Worm (Caenorhabditis elegans) whole organism, L4 larva: ENCODE results near the gene rpl-42.

ENCODE experiments used
- D1046.2 ChIP-seq: fragments of 200-800 bp; sonication (Bioruptor generic); IDR thresholded peaks from 2 replicates; pipeline ENCODE4 v1.3.6; 2022; ENCODE audit warnings: missing genetic modification characterization, missing compliant biosample characterization
- F10B5.3 ChIP-seq: sonication (generic microtip); optimal IDR thresholded peaks from 2 replicates; lab custom pipeline; 2016; ENCODE audit warnings: mild to moderate bottlenecking, missing genetic modification characterization, missing compliant biosample characterization
- F26F4.8 ChIP-seq: fragments of 200-800 bp; sonication (Bioruptor generic); conservative IDR thresholded peaks from 2 replicates; pipeline ENCODE4 v1.3.6; 2022; ENCODE audit warnings: missing genetic modification characterization, missing compliant biosample characterization
- F37D6.2 ChIP-seq: sonication (generic microtip); optimal IDR thresholded peaks from 2 replicates; lab custom pipeline; 2016; ENCODE audit warnings: mild to moderate bottlenecking, missing genetic modification characterization, missing compliant biosample characterization
- F49E8.2 ChIP-seq: sonication (generic microtip); optimal IDR thresholded peaks from 2 replicates; lab custom pipeline; 2016; ENCODE audit warnings: missing compliant biosample characterization, mild to moderate bottlenecking, missing genetic modification characterization, borderline replicate concordance
- R02D3.7 ChIP-seq: fragments of 150-350 bp; sonication (generic microtip); optimal IDR thresholded peaks from 3 replicates; lab custom pipeline; 2014; ENCODE audit warnings: missing biosample characterization, missing genetic modification characterization
- Y48G9A.11 ChIP-seq: fragments of 200-800 bp; sonication (Bioruptor generic); IDR thresholded peaks from 2 replicates; pipeline ENCODE4 v1.3.6; 2022; ENCODE audit warnings: missing genetic modification reagents, missing genetic modification characterization, missing compliant biosample characterization
- aha-1 ChIP-seq: fragments of 150-350 bp; peaks from one replicate; lab custom pipeline; 2014; ENCODE audit warnings: missing biosample characterization, missing genetic modification characterization
- ama-1 ChIP-seq: fragments of 150-350 bp; optimal IDR thresholded peaks from 2 replicates; lab custom pipeline; 2014; ENCODE audit warnings: inconsistent platforms, mixed read lengths
- arid-1 ChIP-seq: fragments of 200-800 bp; sonication (Bioruptor generic); conservative IDR thresholded peaks from 2 replicates; pipeline ENCODE4 v1.3.6; 2022; ENCODE audit warnings: missing genetic modification reagents, missing genetic modification characterization, missing compliant biosample characterization
- ceh-32 ChIP-seq: sonication (generic microtip); optimal IDR thresholded peaks from 2 replicates; lab custom pipeline; 2016; ENCODE audit warnings: mild to moderate bottlenecking, missing genetic modification characterization, missing compliant biosample characterization; ENCODE audit not compliant: poor library complexity
- ceh-44 ChIP-seq: fragments of 200-800 bp; sonication (Bioruptor generic); IDR thresholded peaks from 2 replicates; pipeline ENCODE4 v1.3.6; 2022; ENCODE audit warnings: missing genetic modification reagents, missing genetic modification characterization, missing compliant biosample characterization
- ceh-62 ChIP-seq: sonication (generic microtip); optimal IDR thresholded peaks from 2 replicates; lab custom pipeline; 2017; ENCODE audit warnings: missing biosample characterization, missing genetic modification characterization
- daf-16 ChIP-seq, 3 experiments: sonication (generic microtip); optimal IDR thresholded peaks; 2 replicates each; lab custom pipeline; 2016 to 2017; ENCODE audit warnings: missing genetic modification characterization in 3 of 3, missing genetic modification reagents in 3 of 3, mild to moderate bottlenecking in 2 of 3, missing compliant biosample characterization in 2 of 3, missing biosample characterization in 1 of 3, moderate library complexity in 1 of 3
- dmd-6 ChIP-seq: fragments of 200-800 bp; sonication (Bioruptor generic); IDR thresholded peaks from 2 replicates; pipeline ENCODE4 v1.3.6; 2022; ENCODE audit warnings: missing genetic modification reagents, missing genetic modification characterization, missing compliant biosample characterization
- dpl-1 ChIP-seq: fragments of 150-350 bp; optimal IDR thresholded peaks from 2 replicates; lab custom pipeline; 2014; ENCODE audit warnings: missing biosample characterization, missing genetic modification reagents, missing genetic modification characterization
- dve-1 ChIP-seq: sonication (generic microtip); optimal IDR thresholded peaks from 2 replicates; lab custom pipeline; 2017; ENCODE audit warnings: antibody characterized with exemption, mild to moderate bottlenecking, missing genetic modification characterization, missing compliant biosample characterization; ENCODE audit not compliant: insufficient read depth
- egl-43 ChIP-seq: fragments of 200-800 bp; sonication (Bioruptor generic); IDR thresholded peaks from 2 replicates; pipeline ENCODE4 v1.3.6; 2022; ENCODE audit warnings: missing genetic modification reagents, missing genetic modification characterization, missing compliant biosample characterization
- fkh-10 ChIP-seq: fragments of 150-350 bp; optimal IDR thresholded peaks from 2 replicates; lab custom pipeline; 2014; ENCODE audit warnings: missing biosample characterization, missing genetic modification reagents, missing genetic modification characterization
- gei-8 ChIP-seq: fragments of 200-800 bp; sonication (Bioruptor generic); optimal IDR thresholded peaks from 2 replicates; lab custom pipeline; 2018; ENCODE audit warnings: mild to moderate bottlenecking, missing genetic modification characterization, missing compliant biosample characterization
- hif-1 ChIP-seq, 2 experiments: sonication (generic microtip); optimal IDR thresholded peaks; 2 replicates each; lab custom pipeline; 2016 to 2017; ENCODE audit warnings: missing compliant biosample characterization in 2 of 2, missing genetic modification characterization in 2 of 2, missing genetic modification reagents in 2 of 2, missing genotype in 2 of 2, mild to moderate bottlenecking in 1 of 2
- hmg-1.1 ChIP-seq: fragments of 200-800 bp; sonication (Bioruptor generic); IDR thresholded peaks from 2 replicates; pipeline ENCODE4 v1.3.6; 2022; ENCODE audit warnings: missing genetic modification reagents, missing genetic modification characterization, missing compliant biosample characterization
- lin-1 ChIP-seq: fragments of 200-800 bp; sonication (Bioruptor generic); IDR thresholded peaks from 2 replicates; pipeline ENCODE4 v1.3.6; 2022; ENCODE audit warnings: missing genetic modification reagents, missing genetic modification characterization, missing compliant biosample characterization
- lin-29 ChIP-seq: fragments of 200-800 bp; sonication (Bioruptor generic); IDR thresholded peaks from 2 replicates; pipeline ENCODE4 v1.3.6; 2022; ENCODE audit warnings: missing genetic modification reagents, missing genetic modification characterization, missing compliant biosample characterization
- madf-5 ChIP-seq, 2 experiments: fragments of 200-800 bp; sonication (Bioruptor generic); IDR thresholded peaks; 2 replicates each; pipeline ENCODE4 v1.3.6; 2022; ENCODE audit warnings: missing compliant biosample characterization in 2 of 2, missing genetic modification characterization in 2 of 2
- mdl-1 ChIP-seq, 2 experiments: fragments of 150-350 bp in 1 of 2; sonication (generic microtip) in 1 of 2; optimal IDR thresholded peaks; 2 replicates each; lab custom pipeline; 2014 to 2017; ENCODE audit warnings: missing biosample characterization in 2 of 2, missing genetic modification characterization in 2 of 2
- mdt-29 ChIP-seq: fragments of 200-800 bp; sonication (Bioruptor generic); IDR thresholded peaks from 2 replicates; pipeline ENCODE4 v1.3.6; 2022; ENCODE audit warnings: missing genetic modification reagents, missing genetic modification characterization, missing compliant biosample characterization
- mes-2 ChIP-seq: sonication (generic microtip); optimal IDR thresholded peaks from 2 replicates; lab custom pipeline; 2016; ENCODE audit warnings: missing genotype, mild to moderate bottlenecking, missing genetic modification characterization, missing compliant biosample characterization; ENCODE audit not compliant: poor library complexity, severe bottlenecking
- mxl-2 ChIP-seq: fragments of 200-800 bp; sonication (Bioruptor generic); conservative IDR thresholded peaks from 2 replicates; pipeline ENCODE4 v1.3.6; 2022; ENCODE audit warnings: missing genetic modification reagents, missing genetic modification characterization, missing compliant biosample characterization
- nhr-10 ChIP-seq: fragments of 150-350 bp; optimal IDR thresholded peaks from 2 replicates; lab custom pipeline; 2014; ENCODE audit warnings: missing biosample characterization, missing genetic modification characterization
- nhr-11 ChIP-seq: fragments of 150-350 bp; optimal IDR thresholded peaks from 2 replicates; lab custom pipeline; 2014; ENCODE audit warnings: missing biosample characterization, missing genetic modification characterization
- nhr-237 ChIP-seq: sonication (generic microtip); optimal IDR thresholded peaks from 2 replicates; lab custom pipeline; 2017; ENCODE audit warnings: missing biosample characterization, missing genetic modification characterization
- nhr-42 ChIP-seq: fragments of 200-800 bp; sonication (Bioruptor generic); IDR thresholded peaks from 2 replicates; pipeline ENCODE4 v1.3.6; 2022; ENCODE audit warnings: missing genetic modification characterization, missing compliant biosample characterization
- nhr-48 ChIP-seq: sonication (generic microtip); optimal IDR thresholded peaks from 2 replicates; lab custom pipeline; 2016; ENCODE audit warnings: mild to moderate bottlenecking, missing genetic modification characterization, missing compliant biosample characterization
- pha-4 ChIP-seq, 2 experiments: fragments of 150-350 bp in 1 of 2; fragments of 200-800 bp in 1 of 2; sonication (Bioruptor generic) in 1 of 2; IDR thresholded peaks in 1 of 2; optimal IDR thresholded peaks in 1 of 2; 2 replicates each; pipeline versions ENCODE4 v1.3.6 to Lab custom; 2014 to 2022; ENCODE audit warnings: missing genetic modification characterization in 2 of 2, missing genetic modification reagents in 2 of 2, missing biosample characterization in 1 of 2, missing compliant biosample characterization in 1 of 2
- rbr-2 ChIP-seq: sonication (generic microtip); optimal IDR thresholded peaks from 2 replicates; lab custom pipeline; 2016; ENCODE audit warnings: missing genotype, missing genetic modification characterization, missing compliant biosample characterization
- saeg-2 ChIP-seq: fragments of 200-800 bp; sonication (Bioruptor generic); IDR thresholded peaks from 2 replicates; pipeline ENCODE4 v1.3.6; 2022; ENCODE audit warnings: missing genetic modification reagents, missing genetic modification characterization, missing compliant biosample characterization
- sdz-12 ChIP-seq: fragments of 200-800 bp; sonication (Bioruptor generic); optimal IDR thresholded peaks from 2 replicates; lab custom pipeline; 2018; ENCODE audit warnings: mild to moderate bottlenecking, missing genetic modification characterization, missing compliant biosample characterization
- set-16 ChIP-seq: fragments of 200-800 bp; sonication (Bioruptor generic); IDR thresholded peaks from 2 replicates; pipeline ENCODE4 v1.3.6; 2022; ENCODE audit warnings: missing genetic modification reagents, missing genetic modification characterization, missing compliant biosample characterization
- spr-1 ChIP-seq: sonication (generic microtip); optimal IDR thresholded peaks from 2 replicates; lab custom pipeline; 2016; ENCODE audit warnings: mild to moderate bottlenecking, missing genetic modification characterization, missing compliant biosample characterization
- tra-1 ChIP-seq: fragments of 200-800 bp; sonication (Bioruptor generic); IDR thresholded peaks from 2 replicates; pipeline ENCODE4 v1.3.6; 2022; ENCODE audit warnings: missing genetic modification reagents, missing genetic modification characterization, missing compliant biosample characterization
- unc-130 ChIP-seq: sonication (generic microtip); optimal IDR thresholded peaks from 2 replicates; lab custom pipeline; 2016; ENCODE audit warnings: missing genetic modification reagents, missing genetic modification characterization, missing compliant biosample characterization
- unc-39 ChIP-seq: sonication (generic microtip); optimal IDR thresholded peaks from 2 replicates; lab custom pipeline; 2017; ENCODE audit warnings: missing biosample characterization, missing genetic modification characterization
- unc-62 ChIP-seq, 3 experiments: fragments of 150-350 bp in 1 of 3; sonication (generic microtip); optimal IDR thresholded peaks in 2 of 3; peaks in 1 of 3; 1 replicate in 1 of 3; 2 replicates in 2 of 3; lab custom pipeline; 2014 to 2017; ENCODE audit warnings: missing biosample characterization in 3 of 3, missing genetic modification characterization in 3 of 3, missing genetic modification reagents in 3 of 3, missing genotype in 1 of 3
- zfp-2 ChIP-seq: sonication (generic microtip); optimal IDR thresholded peaks from 2 replicates; lab custom pipeline; 2016; ENCODE audit warnings: mild to moderate bottlenecking, missing genetic modification characterization, missing compliant biosample characterization
- zip-11 ChIP-seq: fragments of 200-800 bp; sonication (Bioruptor generic); IDR thresholded peaks from 2 replicates; pipeline ENCODE4 v1.3.6; 2022; ENCODE audit warnings: missing genetic modification characterization, missing compliant biosample characterization
- zip-2 ChIP-seq: fragments of 150-350 bp; optimal IDR thresholded peaks from 2 replicates; lab custom pipeline; 2014; ENCODE audit warnings: missing biosample characterization, missing genetic modification characterization
- ztf-11 ChIP-seq: fragments of 150-350 bp; optimal IDR thresholded peaks from 2 replicates; lab custom pipeline; 2014; ENCODE audit warnings: missing biosample characterization, missing genetic modification characterization
- ztf-7 ChIP-seq: fragments of 150-350 bp; optimal IDR thresholded peaks from 2 replicates; lab custom pipeline; 2014; ENCODE audit warnings: missing biosample characterization, missing genetic modification characterization

rpl-42 gene

DNA sequence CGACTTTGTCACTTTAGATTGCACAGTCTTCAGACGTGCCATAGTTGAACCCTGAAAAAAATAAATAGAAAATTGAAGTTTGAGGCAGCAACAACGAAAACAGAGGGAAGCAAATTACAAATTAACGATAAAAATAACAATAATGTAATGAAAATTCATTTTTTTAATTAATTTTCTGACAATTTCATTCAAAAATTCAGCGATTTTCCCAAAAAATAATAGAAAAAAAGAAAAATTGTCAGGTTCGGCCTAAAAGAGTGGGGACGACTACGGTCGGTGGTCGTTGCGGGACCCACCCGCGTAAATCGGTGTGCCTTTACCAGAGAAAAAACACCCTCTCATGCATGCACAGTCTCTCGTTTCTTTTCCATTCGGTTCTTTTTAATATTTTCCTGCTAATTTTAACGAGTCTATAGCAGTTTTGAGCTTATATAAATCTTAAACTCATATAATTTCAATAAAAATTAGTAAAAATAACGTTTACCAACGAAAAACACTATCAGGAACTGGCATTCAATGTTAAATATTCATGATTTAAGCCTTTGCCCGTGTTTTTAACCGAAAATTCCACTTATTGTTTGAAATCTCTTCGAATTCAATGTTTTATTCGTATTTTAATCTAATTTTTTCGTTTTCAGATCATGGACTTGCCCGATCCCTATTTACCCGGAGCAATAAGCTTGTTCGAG, 33.9 kb downstream of the rpl-42 start, which contains the start of the genes rps-9 and lsm-1:
rps-9 (minus strand) TSS at position 51 of the 689 bp plus-strand sequence.
lsm-1 (plus strand) TSS at position 639 of the 689 bp plus-strand sequence.
- TF ChIP-seq dve-1 (tag; lab: Kevin White, UChicago) (peak; percentile 49), aha-1 (tag; lab: Kevin White, UChicago) (peak; percentile 23), nhr-42 (GFP tag; lab: Robert Waterston, UW) (no peak), ceh-32 (tag; lab: Kevin White, UChicago) (no peak), set-16 (GFP tag; lab: Robert Waterston, UW) (no peak), nhr-11 (tag; lab: Kevin White, UChicago) (peak; percentile 45), spr-1 (tag; lab: Kevin White, UChicago) (no peak), F49E8.2 (tag; lab: Kevin White, UChicago) (no peak), zfp-2 (tag; lab: Kevin White, UChicago) (no peak), nhr-237 (tag; lab: Kevin White, UChicago) (no peak), unc-39 (tag; lab: Kevin White, UChicago) (no peak), nhr-48 (tag; lab: Kevin White, UChicago) (no peak), arid-1 (GFP tag; lab: Robert Waterston, UW) (0 out of 2 replicates have a peak, but pooled peaks have one; percentile 38), hmg-1.1 (GFP tag; lab: Robert Waterston, UW) (peak; percentile 60; the same call in 1 of the 2 replicates), lin-29 (GFP tag; lab: Robert Waterston, UW) (no peak), F10B5.3 (tag; lab: Kevin White, UChicago) (no peak), tra-1 (no peak), dmd-6 (GFP tag; lab: Robert Waterston, UW) (peak; percentile 25; the same call in 1 of the 2 replicates), unc-62 (GFP tag; optimal IDR thresholded peaks at IDR 0.05 in 1 of 2; lab: Kevin White, UChicago) (no peak), unc-62 (tag; optimal IDR thresholded peaks at IDR 0.05; lab: Kevin White, UChicago) (no peak), nhr-10 (tag; lab: Kevin White, UChicago) (no peak), F37D6.2 (tag; lab: Kevin White, UChicago) (no peak), rbr-2 (tag; lab: Kevin White, UChicago) (peak; percentile 43), dpl-1 (GFP tag; lab: Kevin White, UChicago) (peak; percentile 63), mxl-2 (GFP tag; lab: Robert Waterston, UW) (no peak), pha-4 (GFP tag; IDR thresholded peaks at IDR 0.05; lab: Robert Waterston, UW) (no peak), pha-4 (tag; optimal IDR thresholded peaks at IDR 0.05; lab: Kevin White, UChicago) (no peak), hif-1 (tag; optimal IDR thresholded peaks at IDR 0.05; lab: Kevin White, UChicago) (peak in 1 of 2 experiments; percentile 64), zip-11 (GFP tag; lab: Robert Waterston, UW) (no peak), saeg-2 (GFP tag; lab: Robert Waterston, UW) (no peak), madf-5 (GFP tag; IDR thresholded peaks at IDR 0.05; lab: Robert Waterston, UW) (no peak), ama-1 (lab: Kevin White, UChicago) (peak; percentile 32), ceh-62 (no peak), mdl-1 (tag; optimal IDR thresholded peaks at IDR 0.05; lab: Kevin White, UChicago) (no peak), unc-130 (GFP tag; lab: Kevin White, UChicago) (peak; percentile 45), F26F4.8 (GFP tag; lab: Robert Waterston, UW) (no peak), Y48G9A.11 (no peak), D1046.2 (GFP tag; lab: Robert Waterston, UW) (no peak), R02D3.7 (tag; lab: Kevin White, UChicago) (no peak), gei-8 (GFP tag; lab: Kevin White, UChicago) (no peak), mdt-29 (no peak), mes-2 (tag; lab: Kevin White, UChicago) (peak; percentile 84), lin-1 (GFP tag; lab: Robert Waterston, UW) (no peak), fkh-10 (GFP tag; lab: Kevin White, UChicago) (peak; percentile 40), sdz-12 (GFP tag; lab: Kevin White, UChicago) (no peak), ztf-11 (tag; lab: Kevin White, UChicago) (no peak), egl-43 (GFP tag; lab: Robert Waterston, UW) (no peak), ztf-7 (tag; lab: Kevin White, UChicago) (no peak), zip-2 (no peak), daf-16 (GFP tag; optimal IDR thresholded peaks at IDR 0.05; lab: Kevin White, UChicago) (no peak), daf-16 (tag; optimal IDR thresholded peaks at IDR 0.05; lab: Kevin White, UChicago) (peak; percentile 32), ceh-44 (GFP tag; lab: Robert Waterston, UW) (no peak)
